Fruit fly (Drosophila melanogaster) whole organism, wandering third instar larva: ENCODE measurements around the gene CG17192.

Source experiments
- CG32264 ChIP-seq: fragments of 200-800 bp; sonication (Bioruptor generic); optimal IDR thresholded peaks from 2 replicates; lab custom pipeline; 2016; ENCODE audit warnings: missing biosample characterization, missing genetic modification characterization
- Hr78 ChIP-seq: fragments of >200 bp; optimal IDR thresholded peaks from 2 replicates; lab custom pipeline; 2017; ENCODE audit warnings: missing biosample characterization, missing genetic modification characterization
- Hr83 ChIP-seq: fragments of 200-300 bp; sonication (Bioruptor generic); optimal IDR thresholded peaks from 2 replicates; lab custom pipeline; 2016; ENCODE audit warnings: missing biosample characterization, mild to moderate bottlenecking, missing genetic modification characterization, moderate library complexity; ENCODE audit not compliant: poor library complexity, severe bottlenecking
- N ChIP-seq: fragments of >200 bp; optimal IDR thresholded peaks from 2 replicates; lab custom pipeline; 2018; ENCODE audit warnings: missing biosample characterization, missing external identifiers, missing genetic modification characterization
- Rel ChIP-seq, 2 experiments: fragments of 200-800 bp; sonication (Bioruptor generic) in 1 of 2; optimal IDR thresholded peaks; 2 replicates in 1 of 2; 3 replicates in 1 of 2; lab custom pipeline; 2016 to 2019; ENCODE audit warnings: mild to moderate bottlenecking in 2 of 2, missing biosample characterization in 2 of 2, missing genetic modification characterization in 2 of 2, moderate library complexity in 1 of 2
- Sp1 ChIP-seq: fragments of 200-800 bp; sonication (Bioruptor generic); optimal IDR thresholded peaks from 3 replicates; lab custom pipeline; 2019; ENCODE audit warnings: missing biosample characterization, mild to moderate bottlenecking, missing genetic modification characterization, moderate library complexity
- dmrt93B ChIP-seq: fragments of 200-800 bp; sonication (Bioruptor generic); optimal IDR thresholded peaks from 2 replicates; lab custom pipeline; 2018; ENCODE audit warnings: missing biosample characterization, mild to moderate bottlenecking, missing genetic modification characterization
- ey ChIP-seq: fragments of 200-800 bp; sonication (Bioruptor generic); optimal IDR thresholded peaks from 2 replicates; lab custom pipeline; 2016; ENCODE audit warnings: missing biosample characterization, missing genetic modification characterization
- tai ChIP-seq: sonication (Bioruptor generic); optimal IDR thresholded peaks from 2 replicates; lab custom pipeline; 2016; ENCODE audit warnings: missing biosample characterization, missing genetic modification characterization

DNA sequence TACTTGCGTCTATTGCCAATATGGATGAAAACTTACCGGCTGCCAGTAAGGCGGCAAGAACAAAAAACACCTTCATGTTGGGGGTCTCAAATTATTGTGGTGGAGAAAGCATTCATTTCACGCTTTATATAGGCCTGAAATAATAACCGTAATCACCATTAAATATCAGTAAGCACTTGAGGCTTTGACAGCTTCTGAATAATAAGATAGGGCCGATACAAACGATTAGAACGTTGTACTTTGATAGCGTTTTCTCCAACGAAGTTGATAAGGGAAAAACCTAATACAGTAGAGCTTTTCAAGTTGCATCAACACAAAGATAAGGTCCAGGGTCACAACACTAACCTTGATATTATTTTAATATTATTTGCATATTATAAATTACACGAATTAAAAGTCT, 3.2 kb upstream of the CG17192 start, which contains the start of gene CG6283:
- no peak for TF ChIP-seq Hr78 (GFP tag; lab: Kevin White, UChicago)
- no peak for TF ChIP-seq Hr83 (GFP tag; lab: Kevin White, UChicago)
- no peak for TF ChIP-seq tai (GFP tag; lab: Kevin White, UChicago)
- TF ChIP-seq Sp1 (GFP tag; lab: Kevin White, UChicago): no peak
- no peak for TF ChIP-seq Rel (GFP tag; optimal IDR thresholded peaks at IDR 0.05; lab: Kevin White, UChicago)
- TF ChIP-seq Rel (tag; optimal IDR thresholded peaks at IDR 0.05; lab: Kevin White, UChicago): no peak
- TF ChIP-seq dmrt93B (GFP tag; lab: Kevin White, UChicago): no peak
- no peak for TF ChIP-seq ey (GFP tag; lab: Kevin White, UChicago)
- no peak for TF ChIP-seq N (GFP tag; lab: Kevin White, UChicago)
- no peak for TF ChIP-seq CG32264
